Fruit fly (Drosophila melanogaster) whole organism, pupa: ENCODE results near the gene Noc2.

Experiments
- CG12605 ChIP-seq: fragments of 200-800 bp; sonication (Bioruptor generic); IDR thresholded peaks from 2 replicates; pipeline ENCODE4 v1.3.6; 2022; ENCODE audit warnings: missing biosample characterization, missing genetic modification characterization
- CG13204 ChIP-seq: fragments of 200-800 bp; sonication (Bioruptor generic); optimal IDR thresholded peaks from 2 replicates; lab custom pipeline; 2018; ENCODE audit warnings: missing biosample characterization, mild to moderate bottlenecking, missing genetic modification characterization, moderate library complexity
- CG32121 ChIP-seq: fragments of 200-800 bp; sonication (Bioruptor generic); IDR thresholded peaks from 2 replicates; pipeline ENCODE4 v1.3.6; 2022; ENCODE audit warnings: missing biosample characterization, missing genetic modification characterization
- CG4496 ChIP-seq: fragments of 200-800 bp; sonication (Bioruptor generic); IDR thresholded peaks from 3 replicates; pipeline ENCODE4 v1.3.6; 2022; ENCODE audit warnings: missing biosample characterization, missing genetic modification characterization
- CG8301 ChIP-seq: fragments of 200-800 bp; sonication (Bioruptor generic); optimal IDR thresholded peaks from 2 replicates; lab custom pipeline; 2018; ENCODE audit warnings: missing biosample characterization, mild to moderate bottlenecking, missing genetic modification characterization
- D1 ChIP-seq: fragments of 200-800 bp; sonication (Bioruptor generic); optimal IDR thresholded peaks from 2 replicates; lab custom pipeline; 2018; ENCODE audit warnings: missing biosample characterization, mild to moderate bottlenecking, missing genetic modification characterization, moderate library complexity
- Ets98B ChIP-seq: fragments of 200-800 bp; sonication (Bioruptor generic); IDR thresholded peaks from 2 replicates; pipeline ENCODE4 v1.3.6; 2022; ENCODE audit warnings: missing biosample characterization, missing genetic modification characterization
- Snoo ChIP-seq: fragments of 200-800 bp; sonication (Bioruptor generic); optimal IDR thresholded peaks from 3 replicates; lab custom pipeline; 2017; ENCODE audit warnings: missing biosample characterization, mild to moderate bottlenecking, missing genetic modification characterization, inconsistent platforms
- gl ChIP-seq: fragments of 200-800 bp; sonication (Bioruptor generic); optimal IDR thresholded peaks from 2 replicates; lab custom pipeline; 2018; ENCODE audit warnings: missing biosample characterization, mild to moderate bottlenecking, missing genetic modification characterization

dm6 chr2L:21189273-21189781 lies 25.9 kb downstream of the Noc2 start:
- no peak for TF ChIP-seq gl (tag; lab: Kevin White, UChicago)
- TF ChIP-seq CG4496 (GFP tag; lab: Robert Waterston, UW) = no peak
- no peak for TF ChIP-seq Snoo (tag; lab: Kevin White, UChicago)
- no peak for TF ChIP-seq CG32121 (GFP tag; lab: Robert Waterston, UW)
- TF ChIP-seq CG12605 = no peak
- TF ChIP-seq CG13204 (GFP tag; lab: Kevin White, UChicago) = no peak
- no peak for TF ChIP-seq D1 (tag; lab: Kevin White, UChicago)
- no peak for TF ChIP-seq CG8301
- no peak for TF ChIP-seq Ets98B (GFP tag; lab: Robert Waterston, UW)
